Fruit fly (Drosophila melanogaster) whole organism, embryonic: Measurements from ENCODE around the gene Rip11.

Source experiments
- Abd-B ChIP-seq: fragments of 200-800 bp; sonication (Bioruptor generic); optimal IDR thresholded peaks from 2 replicates; lab custom pipeline; 2018; ENCODE audit warnings: missing biosample characterization, mild to moderate bottlenecking, missing genetic modification characterization, moderate library complexity
- Atf-2 ChIP-seq: fragments of 200-800 bp; sonication (Bioruptor generic); optimal IDR thresholded peaks from 2 replicates; lab custom pipeline; 2016; ENCODE audit warnings: missing biosample characterization, missing genetic modification characterization
- BEAF-32 ChIP-seq: fragments of 200-800 bp; sonication (Bioruptor generic); optimal IDR thresholded peaks from 3 replicates; lab custom pipeline; 2017; ENCODE audit warnings: missing biosample characterization, missing genetic modification characterization, mild to moderate bottlenecking, moderate library complexity, missing genetic modification reagents
- BtbVII ChIP-seq: fragments of 200-800 bp; sonication (Bioruptor generic); optimal IDR thresholded peaks from 3 replicates; lab custom pipeline; 2017; ENCODE audit warnings: missing biosample characterization, mild to moderate bottlenecking, missing genetic modification characterization
- CG10209 ChIP-seq: fragments of 200-800 bp; sonication (Bioruptor generic); optimal IDR thresholded peaks from 3 replicates; lab custom pipeline; 2017; ENCODE audit warnings: missing biosample characterization, mild to moderate bottlenecking, missing genetic modification characterization, missing genetic modification reagents
- CG10366 ChIP-seq: fragments of 200-800 bp; sonication (Bioruptor generic); IDR thresholded peaks from 2 replicates; pipeline ENCODE4 v1.3.6; 2022; ENCODE audit warnings: missing biosample characterization, missing genetic modification characterization
- CG10543 ChIP-seq: fragments of 200-800 bp; sonication (Bioruptor generic); optimal IDR thresholded peaks from 3 replicates; lab custom pipeline; 2017; ENCODE audit warnings: missing biosample characterization, mild to moderate bottlenecking, missing genetic modification characterization, moderate library complexity
- CG10654 ChIP-seq: fragments of 200-800 bp; sonication (Bioruptor generic); optimal IDR thresholded peaks from 2 replicates; lab custom pipeline; 2016; ENCODE audit warnings: missing biosample characterization, missing genetic modification characterization
- CG10959 ChIP-seq: fragments of 200-800 bp; sonication (Bioruptor generic); IDR thresholded peaks from 2 replicates; pipeline ENCODE4 v1.3.6; 2022; ENCODE audit warnings: missing biosample characterization, missing genetic modification characterization
- CG12659 ChIP-seq: fragments of 200-800 bp; sonication (Bioruptor generic); optimal IDR thresholded peaks from 3 replicates; lab custom pipeline; 2017; ENCODE audit warnings: mild to moderate bottlenecking, missing biosample characterization, missing genetic modification reagents, missing genetic modification characterization
- CG16815 ChIP-seq: fragments of 200-800 bp; sonication (Bioruptor generic); optimal IDR thresholded peaks from 3 replicates; lab custom pipeline; 2017; ENCODE audit warnings: missing biosample characterization, mild to moderate bottlenecking, missing genetic modification characterization
- CG2116 ChIP-seq: fragments of 200-800 bp; sonication (Bioruptor generic); optimal IDR thresholded peaks from 3 replicates; lab custom pipeline; 2018; ENCODE audit warnings: missing biosample characterization, mild to moderate bottlenecking, missing genetic modification characterization
- CG2120 ChIP-seq: fragments of 200-800 bp; sonication (Bioruptor generic); optimal IDR thresholded peaks from 3 replicates; lab custom pipeline; 2016; ENCODE audit warnings: missing biosample characterization, missing genetic modification characterization
- CG7556 ChIP-seq: fragments of 200-800 bp; sonication (Bioruptor generic); optimal IDR thresholded peaks from 2 replicates; lab custom pipeline; 2017; ENCODE audit warnings: missing biosample characterization, mild to moderate bottlenecking, missing genetic modification characterization
- CG8281 ChIP-seq: fragments of 200-800 bp; sonication (Bioruptor generic); optimal IDR thresholded peaks from 2 replicates; lab custom pipeline; 2018; ENCODE audit warnings: missing biosample characterization, mild to moderate bottlenecking, missing genetic modification characterization, moderate library complexity
- CG8290 ChIP-seq, 3 experiments: fragments of 200-800 bp; sonication (Bioruptor generic); optimal IDR thresholded peaks; 2 replicates each; lab custom pipeline; 2016 to 2019; ENCODE audit warnings: missing biosample characterization in 3 of 3, missing genetic modification characterization in 3 of 3, mild to moderate bottlenecking in 2 of 3, moderate library complexity in 1 of 3
- CG8944 ChIP-seq: fragments of 200-800 bp; sonication (Bioruptor generic); optimal IDR thresholded peaks from 3 replicates; lab custom pipeline; 2016; ENCODE audit warnings: missing biosample characterization, missing genetic modification characterization
- CG9797 ChIP-seq: fragments of 200-800 bp; sonication (Bioruptor generic); optimal IDR thresholded peaks from 3 replicates; lab custom pipeline; 2018; ENCODE audit warnings: missing biosample characterization, mild to moderate bottlenecking, missing genetic modification characterization
- CG9876 ChIP-seq: fragments of 200-800 bp; sonication (Bioruptor generic); optimal IDR thresholded peaks from 2 replicates; lab custom pipeline; 2016; ENCODE audit warnings: missing biosample characterization, missing genetic modification characterization
- D19B ChIP-seq: fragments of 200-800 bp; sonication (Bioruptor generic); optimal IDR thresholded peaks from 2 replicates; lab custom pipeline; 2017; ENCODE audit warnings: missing biosample characterization, mild to moderate bottlenecking, missing genetic modification characterization
- Dbx ChIP-seq: fragments of 200-800 bp; sonication (Bioruptor generic); IDR thresholded peaks from 3 replicates; pipeline ENCODE4 v1.3.6; 2022; ENCODE audit warnings: missing biosample characterization, missing genetic modification characterization
- Eip74EF ChIP-seq, 2 experiments: fragments of 200-800 bp in 1 of 2; fragments of >200 bp in 1 of 2; sonication (Bioruptor generic) in 1 of 2; optimal IDR thresholded peaks; 2 replicates each; lab custom pipeline; 2017 to 2019; ENCODE audit warnings: missing biosample characterization in 2 of 2, missing genetic modification characterization in 2 of 2, mild to moderate bottlenecking in 1 of 2, moderate library complexity in 1 of 2
- Ets97D ChIP-seq: fragments of 200-800 bp; sonication (Bioruptor generic); optimal IDR thresholded peaks from 3 replicates; lab custom pipeline; 2016; ENCODE audit warnings: missing biosample characterization, missing genetic modification characterization
- Fer3 ChIP-seq: fragments of 200-800 bp; sonication (Bioruptor generic); optimal IDR thresholded peaks from 2 replicates; lab custom pipeline; 2018; ENCODE audit warnings: missing biosample characterization, mild to moderate bottlenecking, missing genetic modification characterization, moderate library complexity
- HLH4C ChIP-seq: fragments of 200-800 bp; sonication (Bioruptor generic); IDR thresholded peaks from 3 replicates; pipeline ENCODE4 v1.3.6; 2022; ENCODE audit warnings: missing biosample characterization, missing genetic modification characterization; ENCODE audit not compliant: partially characterized antibody
- HLH54F ChIP-seq: fragments of 200-800 bp; sonication (Bioruptor generic); optimal IDR thresholded peaks from 3 replicates; lab custom pipeline; 2016; ENCODE audit warnings: missing biosample characterization, missing genetic modification characterization
- Lhr ChIP-seq: fragments of 200-800 bp; sonication (Bioruptor generic); optimal IDR thresholded peaks from 3 replicates; lab custom pipeline; 2017; ENCODE audit warnings: mild to moderate bottlenecking, missing biosample characterization, missing genetic modification reagents, missing genetic modification characterization
- MTF-1 ChIP-seq: fragments of 200-800 bp; sonication (Bioruptor generic); optimal IDR thresholded peaks from 2 replicates; lab custom pipeline; 2018; ENCODE audit warnings: missing biosample characterization, mild to moderate bottlenecking, missing genetic modification characterization, borderline replicate concordance
- NC2α ChIP-seq: fragments of 200-800 bp; sonication (Bioruptor generic); optimal IDR thresholded peaks from 2 replicates; lab custom pipeline; 2016; ENCODE audit warnings: missing biosample characterization, missing genetic modification characterization
- NK7.1 ChIP-seq: fragments of 200-800 bp; sonication (Bioruptor generic); optimal IDR thresholded peaks from 3 replicates; lab custom pipeline; 2016; ENCODE audit warnings: missing biosample characterization, missing genetic modification characterization
- NfI ChIP-seq: fragments of 200-800 bp; sonication (Bioruptor generic); optimal IDR thresholded peaks from 3 replicates; lab custom pipeline; 2018; ENCODE audit warnings: missing biosample characterization, mild to moderate bottlenecking, missing genetic modification characterization, moderate library complexity
- Pdp1 ChIP-seq, 2 experiments: fragments of 200-800 bp; sonication (Bioruptor generic); optimal IDR thresholded peaks; 3 replicates each; lab custom pipeline; 2016; ENCODE audit warnings: missing biosample characterization in 2 of 2, missing genetic modification characterization in 2 of 2, mild to moderate bottlenecking in 1 of 2, moderate library complexity in 1 of 2
- ac ChIP-seq: fragments of 200-800 bp; sonication (Bioruptor generic); optimal IDR thresholded peaks from 3 replicates; lab custom pipeline; 2017; ENCODE audit warnings: missing biosample characterization, mild to moderate bottlenecking, missing genetic modification characterization
- ato ChIP-seq: fragments of 200-800 bp; sonication (Bioruptor generic); IDR thresholded peaks from 2 replicates; pipeline ENCODE4 v1.3.6; 2022; ENCODE audit warnings: missing biosample characterization, missing genetic modification characterization; ENCODE audit not compliant: partially characterized antibody
- az2 ChIP-seq: fragments of 200-800 bp; sonication (Bioruptor generic); optimal IDR thresholded peaks from 3 replicates; lab custom pipeline; 2016; ENCODE audit warnings: missing biosample characterization, missing genetic modification characterization
- chinmo ChIP-seq: fragments of 200-800 bp; sonication (Bioruptor generic); IDR thresholded peaks from 4 replicates; pipeline ENCODE4 v1.3.6; 2022; ENCODE audit warnings: missing biosample characterization, missing genetic modification characterization; ENCODE audit not compliant: partially characterized antibody
- en ChIP-seq: fragments of 200-800 bp; sonication (Bioruptor generic); optimal IDR thresholded peaks from 2 replicates; lab custom pipeline; 2016; ENCODE audit warnings: missing biosample characterization, missing genetic modification characterization
- esg ChIP-seq: fragments of 200-800 bp; sonication (Bioruptor generic); conservative IDR thresholded peaks from 2 replicates; pipeline ENCODE4 v1.3.6; 2022; ENCODE audit warnings: missing biosample characterization, missing genetic modification characterization
- hbn ChIP-seq: fragments of 200-800 bp; sonication (Bioruptor generic); IDR thresholded peaks from 2 replicates; pipeline ENCODE4 v1.3.6; 2022; ENCODE audit warnings: missing biosample characterization, missing genetic modification characterization; ENCODE audit not compliant: partially characterized antibody
- kah ChIP-seq: fragments of 200-800 bp; sonication (Bioruptor generic); optimal IDR thresholded peaks from 2 replicates; lab custom pipeline; 2018; ENCODE audit warnings: missing biosample characterization, mild to moderate bottlenecking, missing genetic modification characterization
- lmd ChIP-seq: fragments of 200-800 bp; sonication (Bioruptor generic); IDR thresholded peaks from 2 replicates; pipeline ENCODE4 v1.3.6; 2022; ENCODE audit warnings: missing biosample characterization, missing genetic modification characterization
- luna ChIP-seq: fragments of 200-800 bp; sonication (Bioruptor generic); optimal IDR thresholded peaks from 2 replicates; lab custom pipeline; 2016; ENCODE audit warnings: missing biosample characterization, missing genetic modification characterization
- onecut ChIP-seq: fragments of 200-800 bp; sonication (Bioruptor generic); IDR thresholded peaks from 2 replicates; pipeline ENCODE4 v1.3.6; 2022; ENCODE audit warnings: missing biosample characterization, missing genetic modification characterization
- org-1 ChIP-seq: fragments of 200-800 bp; sonication (Bioruptor generic); optimal IDR thresholded peaks from 2 replicates; lab custom pipeline; 2017; ENCODE audit warnings: missing biosample characterization, missing genetic modification characterization
- sim ChIP-seq: fragments of 200-800 bp; sonication (Bioruptor generic); IDR thresholded peaks from 2 replicates; pipeline ENCODE4 v1.3.6; 2022; ENCODE audit warnings: missing biosample characterization, missing genetic modification characterization
- slp2 ChIP-seq: fragments of 200-800 bp; sonication (Bioruptor generic); optimal IDR thresholded peaks from 2 replicates; lab custom pipeline; 2016; ENCODE audit warnings: missing biosample characterization, missing genetic modification characterization
- unpg ChIP-seq: fragments of 200-800 bp; sonication (Bioruptor generic); optimal IDR thresholded peaks from 3 replicates; lab custom pipeline; 2018; ENCODE audit warnings: missing biosample characterization, mild to moderate bottlenecking, missing genetic modification characterization, moderate library complexity
- vvl ChIP-seq: fragments of 200-800 bp; sonication (Bioruptor generic); IDR thresholded peaks from 2 replicates; pipeline ENCODE4 v1.3.6; 2022; ENCODE audit warnings: missing biosample characterization, missing genetic modification characterization
- wek ChIP-seq: fragments of 200-800 bp; sonication (Bioruptor generic); optimal IDR thresholded peaks from 3 replicates; lab custom pipeline; 2018; ENCODE audit warnings: missing biosample characterization, mild to moderate bottlenecking, missing genetic modification characterization, moderate library complexity
- zfh1 ChIP-seq: fragments of 200-800 bp; sonication (Bioruptor generic); IDR thresholded peaks from 3 replicates; pipeline ENCODE4 v1.3.6; 2022; ENCODE audit warnings: missing biosample characterization, missing genetic modification characterization

Rip11 gene

DNA sequence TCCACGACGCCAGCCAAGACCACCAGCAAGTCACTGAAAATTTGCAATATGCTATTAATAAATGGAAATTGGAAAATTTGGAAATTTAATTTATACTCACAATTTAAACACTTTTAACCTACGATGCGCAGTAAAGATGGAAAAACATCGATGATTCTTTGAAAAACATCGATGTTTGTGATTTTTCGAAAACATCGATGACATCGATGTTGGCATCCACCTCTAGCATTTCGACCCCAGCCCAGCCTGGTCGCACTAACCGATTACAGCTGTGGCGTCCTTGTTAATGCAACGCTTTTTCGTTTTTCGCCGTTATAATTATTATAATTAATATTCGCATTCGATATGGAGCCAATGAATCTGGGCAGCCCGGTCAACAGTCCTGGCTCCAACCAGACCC is 513 bp upstream of the Rip11 start, which contains the start of gene Nup35 (continued):
- TF ChIP-seq CG10543 (GFP tag; lab: Kevin White, UChicago) (no peak), Dbx (GFP tag; lab: Robert Waterston, UW) (no peak), CG8944 (GFP tag; lab: Kevin White, UChicago) (no peak), ato (GFP tag; lab: Robert Waterston, UW) (peak; percentile 56), Fer3 (tag; lab: Kevin White, UChicago) (no peak), luna (no peak), CG9876 (no peak), az2 (GFP tag; lab: Kevin White, UChicago) (no peak), org-1 (GFP tag; lab: Kevin White, UChicago) (no peak), slp2 (GFP tag; lab: Kevin White, UChicago) (no peak), CG10654 (no peak), CG10209 (GFP tag; lab: Kevin White, UChicago) (no peak), HLH54F (GFP tag; lab: Kevin White, UChicago) (no peak), lmd (GFP tag; lab: Robert Waterston, UW) (no peak), CG2116 (peak; percentile 65), CG9797 (GFP tag; lab: Kevin White, UChicago) (peak; percentile 35), CG10959 (GFP tag; lab: Robert Waterston, UW) (no peak), ac (GFP tag; lab: Kevin White, UChicago) (no peak), zfh1 (GFP tag; lab: Robert Waterston, UW) (no peak), wek (no peak), NfI (GFP tag; lab: Kevin White, UChicago) (no peak), Abd-B (GFP tag; lab: Kevin White, UChicago) (no peak), D19B (GFP tag; lab: Kevin White, UChicago) (no peak), BEAF-32 (GFP tag; lab: Kevin White, UChicago) (peak; percentile 81), unpg (no peak), Eip74EF (GFP tag; optimal IDR thresholded peaks at IDR 0.05; lab: Kevin White, UChicago) (no peak), CG7556 (GFP tag; lab: Kevin White, UChicago) (no peak), CG8290 (GFP tag; optimal IDR thresholded peaks at IDR 0.05; lab: Kevin White, UChicago) (peak; percentile 38), CG8290 (tag; optimal IDR thresholded peaks at IDR 0.05; lab: Kevin White, UChicago) (peak; percentile 62 to 73), NC2α (GFP tag; lab: Kevin White, UChicago) (no peak), chinmo (GFP tag; lab: Robert Waterston, UW) (0 out of 4 replicates have a peak, but pooled peaks have one; percentile 14), en (GFP tag; lab: Kevin White, UChicago) (no peak), CG2120 (no peak), sim (GFP tag; lab: Robert Waterston, UW) (no peak), vvl (no peak), CG12659 (GFP tag; lab: Kevin White, UChicago) (no peak), CG8281 (no peak), NK7.1 (no peak), kah (no peak), Lhr (GFP tag; lab: Kevin White, UChicago) (peak; percentile 43), CG16815 (GFP tag; lab: Kevin White, UChicago) (no peak), MTF-1 (GFP tag; lab: Kevin White, UChicago) (no peak), CG10366 (GFP tag; lab: Robert Waterston, UW) (no peak), BtbVII (GFP tag; lab: Kevin White, UChicago) (no peak), HLH4C (GFP tag; lab: Robert Waterston, UW) (peak; percentile 76), Atf-2 (GFP tag; lab: Kevin White, UChicago) (no peak), Ets97D (GFP tag; lab: Kevin White, UChicago) (no peak), hbn (peak; percentile 46), esg (no peak), Pdp1 (GFP tag; optimal IDR thresholded peaks at IDR 0.05; lab: Kevin White, UChicago) (no peak), onecut (GFP tag; lab: Robert Waterston, UW) (no peak)
